Fruit fly (Drosophila melanogaster) whole organism: ENCODE measurements around the gene dop.

Experiments used
- Dll ChIP-seq: fragments of >200 bp; optimal IDR thresholded peaks from 2 replicates; lab custom pipeline; 2017
- EcR ChIP-seq, 2 experiments: fragments of >200 bp; optimal IDR thresholded peaks; 2 replicates each; lab custom pipeline; 2017; ENCODE audit warnings: missing biosample characterization in 2 of 2, missing genetic modification characterization in 2 of 2, missing genetic modification reagents in 2 of 2
- pan ChIP-seq: fragments of >200 bp; optimal IDR thresholded peaks from 2 replicates; lab custom pipeline; 2017
- psq ChIP-seq: fragments of >200 bp; optimal IDR thresholded peaks from 2 replicates; lab custom pipeline; 2017
- usp ChIP-seq: fragments of >200 bp; optimal IDR thresholded peaks from 2 replicates; lab custom pipeline; 2017; ENCODE audit warnings: missing biosample characterization, missing genetic modification characterization, mixed read lengths

dm6 chr3L:15563851-15564106 is 2.0 kb upstream of the dop start:
- TF ChIP-seq pan (lab: Kevin White, UChicago) (no peak), usp (GFP tag; lab: Kevin White, UChicago) (no peak), EcR (GFP tag; optimal IDR thresholded peaks at IDR 0.05; lab: Kevin White, UChicago) (no peak), psq (no peak), Dll (no peak)
